Worm (Caenorhabditis elegans): ENCODE measurements around the gene bar-1.

Gene bar-1

ce11 chrX:7149670-7150069 lies 20.8 kb downstream of the bar-1 start:
- TF ChIP-seq sem-4 (tag; optimal IDR thresholded peaks at IDR 0.05) = no peak
- no peak for TF ChIP-seq nhr-12 (tag; optimal IDR thresholded peaks at IDR 0.05)
- TF ChIP-seq crh-2 (tag; optimal IDR thresholded peaks at IDR 0.05) = no peak
- no peak for TF ChIP-seq ceh-82 (tag; optimal IDR thresholded peaks at IDR 0.05)
- TF ChIP-seq Y55F3AM.14 (GFP tag; optimal IDR thresholded peaks at IDR 0.05) = no peak
- no peak for TF ChIP-seq lin-39 (tag; optimal IDR thresholded peaks at IDR 0.05)
- no peak for TF ChIP-seq mab-5 (tag; optimal IDR thresholded peaks at IDR 0.05)
- TF ChIP-seq nhr-11 (tag; optimal IDR thresholded peaks at IDR 0.05) = no peak
- TF ChIP-seq nhr-10 (tag; optimal IDR thresholded peaks at IDR 0.05) = no peak
- no peak for TF ChIP-seq sma-9 (GFP tag; optimal IDR thresholded peaks at IDR 0.05)
- no peak for TF ChIP-seq sma-9 (tag; optimal IDR thresholded peaks at IDR 0.05)
- no peak for TF ChIP-seq unc-55 (GFP tag; optimal IDR thresholded peaks at IDR 0.05)
- no peak for TF ChIP-seq R02D3.7 (tag; optimal IDR thresholded peaks at IDR 0.05)
- no peak for TF ChIP-seq egl-27 (tag; optimal IDR thresholded peaks at IDR 0.05)
- TF ChIP-seq ceh-16 (tag; optimal IDR thresholded peaks at IDR 0.05) = no peak
- TF ChIP-seq zag-1 (tag; optimal IDR thresholded peaks at IDR 0.05) = no peak
- TF ChIP-seq nhr-25 (tag; optimal IDR thresholded peaks at IDR 0.05) = no peak
- TF ChIP-seq mbf-1 (tag; optimal IDR thresholded peaks at IDR 0.05) = no peak
- TF ChIP-seq blmp-1 (tag; optimal IDR thresholded peaks at IDR 0.05; ENCODE audit: insufficient read depth) = no peak

DNA sequence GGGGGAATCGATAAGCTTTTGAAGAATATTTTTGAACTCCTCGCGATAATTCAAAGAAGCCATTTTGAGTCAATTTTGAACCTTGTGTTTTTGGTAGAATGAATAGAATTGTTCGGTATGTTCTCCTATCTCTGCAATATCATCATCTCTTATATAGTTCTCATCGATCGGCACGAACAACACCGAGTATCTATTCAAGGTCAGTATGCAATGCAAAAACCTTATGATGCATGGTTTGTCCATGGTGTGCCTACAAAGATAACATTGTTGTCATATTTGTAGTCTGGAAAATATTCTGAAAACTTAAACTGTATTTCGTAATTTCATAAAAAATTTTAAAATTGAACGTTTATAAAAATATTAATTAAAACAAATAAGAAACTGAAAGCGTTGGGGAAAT lies 26.9 kb downstream of the bar-1 start, which contains the start of gene alh-10:
Gene alh-10 (minus strand): TSS at position 127 of the 400 bp plus-strand sequence.
- no peak for TF ChIP-seq elt-3 (tag; optimal IDR thresholded peaks at IDR 0.05)
- no peak for TF ChIP-seq elt-1 (tag; optimal IDR thresholded peaks at IDR 0.05)
- TF ChIP-seq peb-1 (tag; optimal IDR thresholded peaks at IDR 0.05) = no peak
- TF ChIP-seq unc-62 (GFP tag; optimal IDR thresholded peaks at IDR 0.05) = no peak
- no peak for TF ChIP-seq F13H6.1 (tag; optimal IDR thresholded peaks at IDR 0.05)
- TF ChIP-seq sma-9 (GFP tag; optimal IDR thresholded peaks at IDR 0.05) = no peak
- TF ChIP-seq sma-9 (tag; optimal IDR thresholded peaks at IDR 0.05) = no peak
- TF ChIP-seq nhr-21 (tag; optimal IDR thresholded peaks at IDR 0.05) = no peak
- no peak for TF ChIP-seq lin-39 (tag; optimal IDR thresholded peaks at IDR 0.05)
- no peak for TF ChIP-seq nhr-77 (tag; optimal IDR thresholded peaks at IDR 0.05)
- no peak for TF ChIP-seq sem-4 (tag; optimal IDR thresholded peaks at IDR 0.05)
- no peak for TF ChIP-seq skn-1 (tag; optimal IDR thresholded peaks at IDR 0.05)
- no peak for TF ChIP-seq C34F6.9 (tag; optimal IDR thresholded peaks at IDR 0.05)
- TF ChIP-seq snpc-4 (tag; optimal IDR thresholded peaks at IDR 0.05) = no peak
- no peak for TF ChIP-seq gmeb-1 (tag; optimal IDR thresholded peaks at IDR 0.05)

DNA sequence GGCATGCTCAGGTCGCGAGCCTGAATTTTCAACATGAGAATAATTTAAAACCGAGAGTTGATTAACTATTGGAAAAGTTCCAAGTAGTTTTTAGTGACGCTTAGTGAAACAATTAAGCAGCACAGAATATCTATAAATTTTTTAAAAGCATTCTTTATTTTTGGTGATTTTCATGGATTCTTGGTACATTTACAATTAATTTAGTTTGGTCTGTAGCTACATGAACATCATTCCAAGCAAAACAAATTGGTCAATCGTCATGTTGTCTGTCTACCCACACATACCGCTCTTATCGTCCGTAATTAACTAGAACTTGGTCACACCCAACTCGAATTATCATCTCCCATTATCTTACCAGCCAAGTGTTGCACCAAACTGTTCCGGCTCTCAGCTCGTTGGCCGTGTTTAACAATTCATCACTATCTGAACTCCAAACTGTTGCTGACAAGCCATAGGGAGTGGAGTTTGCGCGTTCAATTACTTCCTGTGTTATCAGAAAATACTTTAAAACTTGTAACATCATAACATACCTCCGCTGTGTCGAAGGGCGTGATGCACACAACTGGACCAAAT lies 29.7 kb downstream of the bar-1 start:
- no peak for TF ChIP-seq unc-55 (GFP tag; optimal IDR thresholded peaks at IDR 0.05)
- TF ChIP-seq fos-1 (tag; optimal IDR thresholded peaks at IDR 0.05) = peak; percentile 3

DNA sequence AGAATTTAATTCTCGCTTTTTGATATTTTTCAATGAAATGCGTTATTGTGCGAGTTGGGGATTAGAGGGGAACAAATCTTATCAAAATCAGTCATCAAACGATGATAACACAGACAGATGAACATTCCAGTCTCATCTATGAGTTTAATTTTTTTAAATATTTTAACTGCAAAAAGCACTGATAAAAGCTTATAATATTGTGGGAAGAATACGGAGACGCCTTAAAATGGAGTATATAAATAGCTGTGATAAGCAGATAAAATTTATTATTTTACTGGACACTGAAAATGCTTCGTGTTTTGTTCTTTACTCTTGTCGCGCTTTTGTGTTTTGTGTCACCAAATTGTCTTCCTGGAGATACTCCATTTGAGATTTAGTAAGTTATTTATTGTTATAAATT lies 30.8 kb downstream of the bar-1 start, which contains the start of gene clec-86:
Gene clec-86 (plus strand): TSS at position 262 of the 400 bp plus-strand sequence.
- TF ChIP-seq lin-39 (tag; optimal IDR thresholded peaks at IDR 0.05) (no peak), fos-1 (tag; optimal IDR thresholded peaks at IDR 0.05) (peak; percentile 3)

- TF ChIP-seq Y55F3AM.14 (GFP tag; optimal IDR thresholded peaks at IDR 0.05) (no peak), lin-39 (tag; optimal IDR thresholded peaks at IDR 0.05) (no peak), ama-1 (optimal IDR thresholded peaks at IDR 0.05) (no peak), elt-3 (tag; optimal IDR thresholded peaks at IDR 0.05) (no peak), lsy-2 (tag; optimal IDR thresholded peaks at IDR 0.05) (no peak), unc-55 (GFP tag; optimal IDR thresholded peaks at IDR 0.05) (no peak), nhr-12 (tag; optimal IDR thresholded peaks at IDR 0.05) (no peak), ceh-82 (tag; optimal IDR thresholded peaks at IDR 0.05) (no peak), unc-39 (tag; optimal IDR thresholded peaks at IDR 0.05) (no peak)
Measured at ce11 chrX:7131206-7131605, 39.2 kb downstream of the bar-1 start.

DNA sequence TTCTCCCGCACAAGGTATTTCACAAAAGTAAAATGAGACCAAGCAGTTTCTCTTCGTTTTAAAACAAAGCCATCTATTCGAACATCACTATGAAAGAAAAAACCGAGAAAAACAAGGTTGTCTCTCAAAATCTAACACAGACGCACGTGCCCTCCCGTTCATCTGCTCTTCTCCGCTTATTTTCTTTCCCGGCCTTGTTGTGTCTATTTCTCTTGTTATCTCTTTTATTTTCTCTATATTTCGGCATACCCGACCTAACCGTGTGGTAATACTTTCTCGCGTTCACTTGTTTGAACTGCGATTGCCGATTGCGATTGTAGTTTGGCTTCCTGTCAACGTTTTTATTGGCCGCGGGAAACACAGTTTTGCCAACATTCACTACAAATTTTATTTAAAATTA lies 41.0 kb downstream of the bar-1 start:
- TF ChIP-seq ztf-1 (GFP tag; conservative IDR thresholded peaks at IDR 0.05) = no peak
- no peak for TF ChIP-seq nhr-23 (tag; optimal IDR thresholded peaks at IDR 0.05)
- TF ChIP-seq lin-11 (tag; optimal IDR thresholded peaks at IDR 0.05) = no peak
- peak; percentile 1 for TF ChIP-seq C34F6.9 (tag; optimal IDR thresholded peaks at IDR 0.05)
- TF ChIP-seq mdl-1 (tag; optimal IDR thresholded peaks at IDR 0.05) = peak; percentile 64 to 77
- no peak for TF ChIP-seq unc-39 (tag; optimal IDR thresholded peaks at IDR 0.05)
- TF ChIP-seq unc-62 (GFP tag; optimal IDR thresholded peaks at IDR 0.05) = no peak
- TF ChIP-seq lsy-2 (tag; optimal IDR thresholded peaks at IDR 0.05) = peak in 1 of 2 experiments; percentile 14
- peak; percentile 28 for TF ChIP-seq fos-1 (tag; optimal IDR thresholded peaks at IDR 0.05)
- no peak for TF ChIP-seq ZK546.5 (tag; optimal IDR thresholded peaks at IDR 0.05)
- TF ChIP-seq alr-1 (tag; optimal IDR thresholded peaks at IDR 0.05) = no peak
- TF ChIP-seq mab-5 (tag; optimal IDR thresholded peaks at IDR 0.05) = no peak
- no peak for TF ChIP-seq nhr-11 (tag; optimal IDR thresholded peaks at IDR 0.05)
- no peak for TF ChIP-seq ztf-11 (tag; optimal IDR thresholded peaks at IDR 0.05)
- TF ChIP-seq nhr-25 (tag; optimal IDR thresholded peaks at IDR 0.05) = peak; percentile 51
- no peak for TF ChIP-seq elt-3 (tag; optimal IDR thresholded peaks at IDR 0.05)
- peak; percentile 32 for TF ChIP-seq nhr-129 (tag; optimal IDR thresholded peaks at IDR 0.05)
- TF ChIP-seq lin-39 (tag; optimal IDR thresholded peaks at IDR 0.05) = no peak
- no peak for TF ChIP-seq skn-1 (tag; optimal IDR thresholded peaks at IDR 0.05)
- TF ChIP-seq nhr-77 (tag; optimal IDR thresholded peaks at IDR 0.05) = no peak
- no peak for TF ChIP-seq elt-1 (tag; optimal IDR thresholded peaks at IDR 0.05)
- TF ChIP-seq sma-9 (GFP tag; optimal IDR thresholded peaks at IDR 0.05) = peak; percentile 30
- no peak for TF ChIP-seq sma-9 (tag; optimal IDR thresholded peaks at IDR 0.05)
- TF ChIP-seq peb-1 (tag; optimal IDR thresholded peaks at IDR 0.05) = no peak

Data from whole organism, L2 larva.